Worm (Caenorhabditis elegans): ENCODE results near the gene hdl-2.
A peak's percentile ranks its signal among the peaks of the same experiment; 100 is the strongest.

Gene hdl-2

ce11 chrIV:8914187-8914586 lies 40.2 kb downstream of the hdl-2 start:
- TF ChIP-seq ztf-4 (tag; optimal IDR thresholded peaks at IDR 0.05) (no peak), ceh-28 (tag; optimal IDR thresholded peaks at IDR 0.05) (no peak), elt-3 (tag; optimal IDR thresholded peaks at IDR 0.05) (no peak), egl-27 (tag; optimal IDR thresholded peaks at IDR 0.05) (no peak), nhr-28 (tag; optimal IDR thresholded peaks at IDR 0.05) (no peak), ama-1 (optimal IDR thresholded peaks at IDR 0.05) (no peak), fkh-10 (GFP tag; optimal IDR thresholded peaks at IDR 0.05) (no peak), nhr-11 (tag; optimal IDR thresholded peaks at IDR 0.05) (no peak), fos-1 (tag; optimal IDR thresholded peaks at IDR 0.05) (no peak), ztf-11 (tag; optimal IDR thresholded peaks at IDR 0.05) (no peak), R02D3.7 (tag; optimal IDR thresholded peaks at IDR 0.05) (no peak)

- no peak for TF ChIP-seq pqm-1 (tag; optimal IDR thresholded peaks at IDR 0.05)
- no peak for TF ChIP-seq zag-1 (tag; optimal IDR thresholded peaks at IDR 0.05)
- TF ChIP-seq jun-1 (tag; optimal IDR thresholded peaks at IDR 0.05), result no peak
- TF ChIP-seq fos-1 (tag; optimal IDR thresholded peaks at IDR 0.05), result no peak
- TF ChIP-seq ceh-16 (tag; optimal IDR thresholded peaks at IDR 0.05), result no peak
- no peak for TF ChIP-seq aly-2 (tag; optimal IDR thresholded peaks at IDR 0.05)
- TF ChIP-seq sea-2 (GFP tag; optimal IDR thresholded peaks at IDR 0.05), result no peak
- no peak for TF ChIP-seq ZK546.5 (tag; optimal IDR thresholded peaks at IDR 0.05)
- no peak for TF ChIP-seq elt-1 (tag; optimal IDR thresholded peaks at IDR 0.05)
- no peak for TF ChIP-seq lin-15B (tag; optimal IDR thresholded peaks at IDR 0.05)
- TF ChIP-seq unc-62 (GFP tag; optimal IDR thresholded peaks at IDR 0.05), result no peak
- TF ChIP-seq hmg-11 (tag; optimal IDR thresholded peaks at IDR 0.05), result no peak
- no peak for TF ChIP-seq nhr-11 (tag; optimal IDR thresholded peaks at IDR 0.05)
- TF ChIP-seq nfya-1 (tag; optimal IDR thresholded peaks at IDR 0.05; ENCODE audit: insufficient read depth), result no peak
- TF ChIP-seq skn-1 (tag; optimal IDR thresholded peaks at IDR 0.05), result no peak
- TF ChIP-seq nhr-77 (tag; optimal IDR thresholded peaks at IDR 0.05), result no peak
- no peak for TF ChIP-seq unc-39 (tag; optimal IDR thresholded peaks at IDR 0.05)
- TF ChIP-seq eor-1 (tag; optimal IDR thresholded peaks at IDR 0.05), result no peak
- TF ChIP-seq snpc-4 (tag; optimal IDR thresholded peaks at IDR 0.05), result no peak
Measured at ce11 chrIV:8916010-8916409, 42.1 kb downstream of the hdl-2 start, which contains the start of gene C27B7.9. Gene C27B7.9, minus strand, starts transcription at chrIV:8916110.

ce11 chrIV:8918790-8919189 lies 44.8 kb downstream of the hdl-2 start, which contains the start of gene rap-1:
Gene rap-1, minus strand, starts transcription at chrIV:8918890.
- TF ChIP-seq ama-1 (optimal IDR thresholded peaks at IDR 0.05), result no peak
- TF ChIP-seq nhr-12 (tag; optimal IDR thresholded peaks at IDR 0.05), result no peak
- TF ChIP-seq ztf-4 (tag; optimal IDR thresholded peaks at IDR 0.05), result no peak
- no peak for TF ChIP-seq lin-39 (tag; optimal IDR thresholded peaks at IDR 0.05)
- no peak for TF ChIP-seq unc-62 (GFP tag; optimal IDR thresholded peaks at IDR 0.05)
- no peak for TF ChIP-seq hmg-11 (tag; optimal IDR thresholded peaks at IDR 0.05)
- TF ChIP-seq ZK546.5 (tag; optimal IDR thresholded peaks at IDR 0.05), result no peak
- TF ChIP-seq nhr-28 (tag; optimal IDR thresholded peaks at IDR 0.05), result no peak
- no peak for TF ChIP-seq R02D3.7 (tag; optimal IDR thresholded peaks at IDR 0.05)
- TF ChIP-seq mdl-1 (tag; optimal IDR thresholded peaks at IDR 0.05), result no peak
- TF ChIP-seq ceh-9 (tag; optimal IDR thresholded peaks at IDR 0.05), result no peak
- no peak for TF ChIP-seq nhr-76 (tag; optimal IDR thresholded peaks at IDR 0.05)
- TF ChIP-seq daf-12 (tag; optimal IDR thresholded peaks at IDR 0.05), result no peak
- no peak for TF ChIP-seq nhr-67 (tag; optimal IDR thresholded peaks at IDR 0.05)
- no peak for TF ChIP-seq mml-1 (tag; optimal IDR thresholded peaks at IDR 0.05)
- TF ChIP-seq nhr-237 (tag; optimal IDR thresholded peaks at IDR 0.05), result no peak
- no peak for TF ChIP-seq nfya-1 (tag; optimal IDR thresholded peaks at IDR 0.05; ENCODE audit: insufficient read depth)
- no peak for TF ChIP-seq egl-27 (tag; optimal IDR thresholded peaks at IDR 0.05)
- TF ChIP-seq nhr-23 (tag; optimal IDR thresholded peaks at IDR 0.05), result no peak

DNA sequence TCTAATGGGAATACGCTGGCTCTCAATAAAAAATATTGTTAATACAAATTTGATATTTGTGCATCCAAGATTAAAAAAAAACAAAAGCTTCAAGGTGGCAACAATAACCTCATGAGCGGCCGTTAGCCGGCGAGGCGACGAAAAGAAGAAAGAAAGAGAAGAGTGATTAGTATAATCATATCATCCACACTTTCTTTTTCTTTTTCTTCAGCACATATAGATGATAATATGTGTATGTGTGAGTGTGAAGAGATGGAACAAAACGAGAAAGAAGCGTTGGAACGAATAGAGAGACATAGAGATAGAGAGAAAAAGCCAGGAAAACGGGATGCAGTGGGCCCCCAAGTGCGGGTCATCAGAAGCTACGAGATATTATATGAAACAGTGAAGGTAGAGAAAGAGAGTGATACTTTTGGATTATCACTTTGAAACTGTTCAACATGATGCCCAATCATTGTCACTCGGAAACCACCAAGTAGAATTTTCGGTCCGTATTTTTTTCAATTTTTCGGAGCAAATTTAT lies 46.4 kb downstream of the hdl-2 start:
- TF ChIP-seq aly-2 (tag; optimal IDR thresholded peaks at IDR 0.05) (no peak), ama-1 (optimal IDR thresholded peaks at IDR 0.05) (no peak), ceh-82 (tag; optimal IDR thresholded peaks at IDR 0.05) (no peak), nhr-43 (tag; optimal IDR thresholded peaks at IDR 0.05; ENCODE audit: poor library complexity, severe bottlenecking) (peak; percentile 1), pha-4 (tag; optimal IDR thresholded peaks at IDR 0.05) (no peak), lin-39 (tag; optimal IDR thresholded peaks at IDR 0.05) (peak; percentile 6), nhr-23 (tag; optimal IDR thresholded peaks at IDR 0.05) (peak; percentile 40), nfya-1 (tag; optimal IDR thresholded peaks at IDR 0.05; ENCODE audit: insufficient read depth) (peak; percentile 23), nhr-25 (tag; optimal IDR thresholded peaks at IDR 0.05) (no peak), elt-3 (tag; optimal IDR thresholded peaks at IDR 0.05) (peak in 1 of 3 experiments; percentile 56), hmg-11 (tag; optimal IDR thresholded peaks at IDR 0.05) (peak; percentile 41), nhr-77 (tag; optimal IDR thresholded peaks at IDR 0.05) (no peak), ceh-16 (tag; optimal IDR thresholded peaks at IDR 0.05) (no peak), nhr-67 (tag; optimal IDR thresholded peaks at IDR 0.05) (no peak)
